Fruit fly (Drosophila melanogaster) S2 (cell line): ENCODE measurements around the gene CYLD.

Experiments
- CG8478 ChIP-seq: fragments of >200 bp; optimal IDR thresholded peaks from 2 replicates; lab custom pipeline; 2018
- CTCF ChIP-seq, 2 experiments: fragments of >200 bp; optimal IDR thresholded peaks; 2 replicates each; lab custom pipeline; 2018

DNA sequence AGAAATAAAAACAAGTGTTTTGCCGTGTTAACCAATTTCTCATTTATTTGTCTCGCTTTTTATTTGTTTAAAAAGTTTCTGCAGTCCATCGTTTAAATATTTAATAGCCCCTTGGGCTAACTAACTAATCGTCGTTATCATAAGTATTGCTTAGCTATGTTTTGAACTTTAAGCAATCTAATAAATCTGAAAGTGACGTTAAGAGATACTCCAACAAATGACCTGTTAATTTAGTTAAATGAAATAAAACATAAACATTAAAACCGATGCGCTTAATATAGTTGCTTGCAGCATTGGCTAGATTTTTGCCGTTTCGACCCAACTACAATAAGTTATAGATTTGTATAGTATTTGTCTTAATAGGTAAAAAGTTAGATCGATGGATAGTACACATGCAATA, 37.9 kb downstream of the CYLD start:
- no peak for TF ChIP-seq CTCF (optimal IDR thresholded peaks at IDR 0.05; lab: Kevin White, UChicago)
- TF ChIP-seq CG8478 (lab: Kevin White, UChicago): no peak
